Worm (Caenorhabditis elegans) whole organism, late embryonic: ENCODE measurements around the gene C16C4.1.

Experiments
- C38D4.7 ChIP-seq: fragments of 200-800 bp; sonication (Bioruptor generic); optimal IDR thresholded peaks from 2 replicates; lab custom pipeline; 2018; ENCODE audit warnings: mild to moderate bottlenecking, missing genetic modification characterization, moderate library complexity, missing compliant biosample characterization
- F13H6.1 ChIP-seq: sonication (generic microtip); optimal IDR thresholded peaks from 2 replicates; lab custom pipeline; 2016; ENCODE audit warnings: missing genetic modification characterization, missing compliant biosample characterization
- K09A11.1 ChIP-seq: sonication (generic microtip); optimal IDR thresholded peaks from 2 replicates; lab custom pipeline; 2017; ENCODE audit warnings: antibody characterized with exemption, mild to moderate bottlenecking, missing genetic modification characterization, missing compliant biosample characterization; ENCODE audit not compliant: insufficient read depth
- ceh-19 ChIP-seq: fragments of 200-800 bp; sonication (Bioruptor generic); optimal IDR thresholded peaks from 2 replicates; lab custom pipeline; 2018; ENCODE audit warnings: mild to moderate bottlenecking, missing genetic modification characterization, missing compliant biosample characterization
- ceh-22 ChIP-seq: sonication (generic microtip); optimal IDR thresholded peaks from 2 replicates; lab custom pipeline; 2017; ENCODE audit warnings: missing biosample characterization, missing genetic modification characterization
- ceh-30 ChIP-seq: fragments of 150-350 bp; optimal IDR thresholded peaks from 2 replicates; lab custom pipeline; 2014; ENCODE audit warnings: missing biosample characterization, missing genetic modification characterization
- ceh-6 ChIP-seq: fragments of 200-800 bp; sonication (Bioruptor generic); optimal IDR thresholded peaks from 2 replicates; lab custom pipeline; 2018; ENCODE audit warnings: mild to moderate bottlenecking, missing genetic modification characterization, missing compliant biosample characterization
- ceh-9 ChIP-seq: sonication (generic microtip); optimal IDR thresholded peaks from 2 replicates; lab custom pipeline; 2016; ENCODE audit warnings: mild to moderate bottlenecking, missing genetic modification characterization, inconsistent platforms, missing compliant biosample characterization
- che-1 ChIP-seq: sonication (generic microtip); optimal IDR thresholded peaks from 2 replicates; lab custom pipeline; 2016; ENCODE audit warnings: mild to moderate bottlenecking, missing genetic modification characterization, missing compliant biosample characterization
- dve-1 ChIP-seq: sonication (generic microtip); optimal IDR thresholded peaks from 2 replicates; lab custom pipeline; 2017; ENCODE audit warnings: antibody characterized with exemption, mild to moderate bottlenecking, missing genetic modification characterization, missing compliant biosample characterization
- elt-4 ChIP-seq: sonication (generic microtip); optimal IDR thresholded peaks from 2 replicates; lab custom pipeline; 2016; ENCODE audit warnings: missing genetic modification characterization, missing compliant biosample characterization
- ets-4 ChIP-seq: sonication (generic microtip); optimal IDR thresholded peaks from 2 replicates; lab custom pipeline; 2016; ENCODE audit warnings: missing genetic modification characterization, missing compliant biosample characterization
- eyg-1 ChIP-seq: sonication (generic microtip); optimal IDR thresholded peaks from 2 replicates; lab custom pipeline; 2016; ENCODE audit warnings: missing genotype, missing genetic modification characterization, missing compliant biosample characterization
- fax-1 ChIP-seq: sonication (generic microtip); optimal IDR thresholded peaks from 2 replicates; lab custom pipeline; 2016; ENCODE audit warnings: missing genotype, missing genetic modification characterization, missing compliant biosample characterization
- fkh-6 ChIP-seq: sonication (generic microtip); optimal IDR thresholded peaks from 2 replicates; lab custom pipeline; 2016; ENCODE audit warnings: missing genetic modification characterization, missing compliant biosample characterization
- gmeb-2 ChIP-seq: sonication (generic microtip); optimal IDR thresholded peaks from 2 replicates; lab custom pipeline; 2016; ENCODE audit warnings: missing genetic modification characterization, inconsistent platforms, missing compliant biosample characterization
- hlh-15 ChIP-seq: sonication (generic microtip); optimal IDR thresholded peaks from 2 replicates; lab custom pipeline; 2016; ENCODE audit warnings: missing genetic modification characterization, missing compliant biosample characterization
- hlh-30 ChIP-seq: sonication (generic microtip); optimal IDR thresholded peaks from 2 replicates; lab custom pipeline; 2017; ENCODE audit warnings: antibody characterized with exemption, missing genetic modification characterization, missing compliant biosample characterization; ENCODE audit not compliant: insufficient read depth
- hlh-6 ChIP-seq: sonication (generic microtip); optimal IDR thresholded peaks from 2 replicates; lab custom pipeline; 2016; ENCODE audit warnings: missing genotype, missing genetic modification characterization, missing compliant biosample characterization
- lin-11 ChIP-seq: fragments of 200-800 bp; sonication (Bioruptor generic); optimal IDR thresholded peaks from 2 replicates; lab custom pipeline; 2018; ENCODE audit warnings: mild to moderate bottlenecking, missing genetic modification characterization, missing compliant biosample characterization
- madf-2 ChIP-seq: sonication (generic microtip); optimal IDR thresholded peaks from 2 replicates; lab custom pipeline; 2017; ENCODE audit warnings: missing genetic modification characterization, missing compliant biosample characterization
- mec-3 ChIP-seq: sonication (generic microtip); optimal IDR thresholded peaks from 2 replicates; lab custom pipeline; 2016; ENCODE audit warnings: borderline replicate concordance, missing genetic modification characterization, missing compliant biosample characterization
- nfya-1 ChIP-seq: sonication (generic microtip); optimal IDR thresholded peaks from 2 replicates; lab custom pipeline; 2017; ENCODE audit warnings: missing genetic modification characterization, mild to moderate bottlenecking, missing compliant biosample characterization, antibody characterized with exemption, moderate library complexity
- nhr-232 ChIP-seq: sonication (generic microtip); optimal IDR thresholded peaks from 2 replicates; lab custom pipeline; 2016; ENCODE audit warnings: missing genetic modification characterization, missing compliant biosample characterization
- npax-4 ChIP-seq: sonication (generic microtip); optimal IDR thresholded peaks from 2 replicates; lab custom pipeline; 2016; ENCODE audit warnings: missing genetic modification characterization, missing compliant biosample characterization
- pat-9 ChIP-seq: fragments of 200-800 bp; sonication (Bioruptor generic); optimal IDR thresholded peaks from 2 replicates; lab custom pipeline; 2018; ENCODE audit warnings: mild to moderate bottlenecking, missing genetic modification characterization, moderate library complexity, missing compliant biosample characterization
- pax-1 ChIP-seq: fragments of 150-350 bp; optimal IDR thresholded peaks from 2 replicates; lab custom pipeline; 2014; ENCODE audit warnings: missing biosample characterization, missing genetic modification characterization
- pha-2 ChIP-seq: sonication (generic microtip); optimal IDR thresholded peaks from 2 replicates; lab custom pipeline; 2017; ENCODE audit warnings: mild to moderate bottlenecking, missing genetic modification characterization, missing compliant biosample characterization
- pha-4 ChIP-seq: fragments of 150-350 bp; optimal IDR thresholded peaks from 2 replicates; lab custom pipeline; 2018; ENCODE audit warnings: missing biosample characterization, missing genetic modification reagents, missing genetic modification characterization
- pqm-1 ChIP-seq: sonication (generic microtip); optimal IDR thresholded peaks from 2 replicates; lab custom pipeline; 2016; ENCODE audit warnings: missing genetic modification characterization, missing compliant biosample characterization
- ref-2 ChIP-seq: sonication (generic microtip); optimal IDR thresholded peaks from 2 replicates; lab custom pipeline; 2016; ENCODE audit warnings: missing genetic modification characterization, missing compliant biosample characterization
- rnt-1 ChIP-seq: sonication (generic microtip); optimal IDR thresholded peaks from 2 replicates; lab custom pipeline; 2016; ENCODE audit warnings: missing genetic modification characterization, missing compliant biosample characterization
- sox-2 ChIP-seq: fragments of 200-800 bp; sonication (Bioruptor generic); IDR thresholded peaks from 2 replicates; pipeline ENCODE4 v1.3.6; 2022; ENCODE audit warnings: missing genetic modification reagents, missing genetic modification characterization, missing compliant biosample characterization
- syd-9 ChIP-seq: sonication (generic microtip); optimal IDR thresholded peaks from 2 replicates; lab custom pipeline; 2016; ENCODE audit warnings: mild to moderate bottlenecking, missing genetic modification characterization, moderate library complexity, missing compliant biosample characterization
- tbx-2 ChIP-seq: sonication (generic microtip); optimal IDR thresholded peaks from 2 replicates; lab custom pipeline; 2016; ENCODE audit warnings: missing genetic modification characterization, missing compliant biosample characterization
- unc-86 ChIP-seq: sonication (generic microtip); optimal IDR thresholded peaks from 2 replicates; lab custom pipeline; 2016; ENCODE audit warnings: missing genetic modification characterization, missing compliant biosample characterization
- ztf-16 ChIP-seq: sonication (generic microtip); optimal IDR thresholded peaks from 2 replicates; lab custom pipeline; 2017; ENCODE audit warnings: missing genetic modification characterization, missing compliant biosample characterization

The C16C4.1 gene

ce11 chrII:1897936-1898335 lies 3.9 kb downstream of the C16C4.1 start, which contains the start of gene C46F9.6:
Gene C46F9.6, plus strand, starts transcription at chrII:1898236.
- TF ChIP-seq pat-9, result no peak
- no peak for TF ChIP-seq ceh-22 (tag; lab: Kevin White, UChicago)
- no peak for TF ChIP-seq dve-1
- TF ChIP-seq ceh-9, result no peak

ce11 chrII:1899934-1900333 lies 5.9 kb downstream of the C16C4.1 start, which contains the start of gene math-24:
Gene math-24, plus strand, starts transcription at chrII:1900234.
- TF ChIP-seq madf-2 (tag; lab: Kevin White, UChicago) (no peak), rnt-1 (tag; lab: Kevin White, UChicago) (no peak), K09A11.1 (tag; lab: Kevin White, UChicago) (no peak), hlh-6 (tag; lab: Kevin White, UChicago) (no peak), gmeb-2 (tag; lab: Kevin White, UChicago) (no peak), npax-4 (tag; lab: Kevin White, UChicago) (no peak), fkh-6 (tag; lab: Kevin White, UChicago) (no peak), tbx-2 (tag; lab: Kevin White, UChicago) (no peak), elt-4 (no peak), C38D4.7 (GFP tag; lab: Kevin White, UChicago) (no peak)

- no peak for TF ChIP-seq unc-86
- no peak for TF ChIP-seq nhr-232
- TF ChIP-seq ceh-30 (tag; lab: Kevin White, UChicago), result no peak
- no peak for TF ChIP-seq pat-9
- no peak for TF ChIP-seq hlh-30
- TF ChIP-seq ceh-9, result no peak
- no peak for TF ChIP-seq mec-3 (tag; lab: Kevin White, UChicago)
- no peak for TF ChIP-seq pha-2 (tag; lab: Kevin White, UChicago)
- TF ChIP-seq pax-1, result no peak
- no peak for TF ChIP-seq hlh-6 (tag; lab: Kevin White, UChicago)
- no peak for TF ChIP-seq che-1
- no peak for TF ChIP-seq pqm-1 (tag; lab: Kevin White, UChicago)
- no peak for TF ChIP-seq ceh-19 (GFP tag; lab: Kevin White, UChicago)
- no peak for TF ChIP-seq sox-2 (GFP tag; lab: Robert Waterston, UW)
- TF ChIP-seq fax-1 (tag; lab: Kevin White, UChicago), result no peak
- TF ChIP-seq ztf-16, result no peak
- no peak for TF ChIP-seq ceh-22 (tag; lab: Kevin White, UChicago)
- no peak for TF ChIP-seq K09A11.1 (tag; lab: Kevin White, UChicago)
These were observed 8.0 kb downstream of the C16C4.1 start, which contains the start of gene math-23 for ce11 chrII:1901981-1902380. Gene math-23, plus strand, starts transcription at chrII:1902281.

ce11 chrII:1905104-1905503 lies 11.1 kb downstream of the C16C4.1 start, which contains the start of gene math-22:
Gene math-22, plus strand, starts transcription at chrII:1905404.
- TF ChIP-seq ceh-6 (GFP tag; lab: Kevin White, UChicago) (no peak), K09A11.1 (tag; lab: Kevin White, UChicago) (no peak), pha-4 (no peak), ets-4 (tag; lab: Kevin White, UChicago) (no peak), pax-1 (no peak), F13H6.1 (tag; lab: Kevin White, UChicago) (no peak), nfya-1 (no peak), hlh-15 (no peak), ref-2 (no peak), mec-3 (tag; lab: Kevin White, UChicago) (no peak), eyg-1 (tag; lab: Kevin White, UChicago) (no peak), syd-9 (tag; lab: Kevin White, UChicago) (no peak), lin-11 (no peak), rnt-1 (tag; lab: Kevin White, UChicago) (no peak)
